Worm (Caenorhabditis elegans) whole organism, mixed stage, embryonic: ENCODE measurements around the gene tag-10.
"Not testable (repeated sequence)": the region's sequence is repeated elsewhere in the genome, so short reads cannot be mapped to it uniquely, and the experiment has no call there.

Source experiments
- M03D4.4 ChIP-seq: sonication (generic microtip); optimal IDR thresholded peaks from 2 replicates; lab custom pipeline; 2017; ENCODE audit warnings: mild to moderate bottlenecking, missing genetic modification characterization, missing compliant biosample characterization
- blmp-1 ChIP-seq: fragments of 150-350 bp; optimal IDR thresholded peaks from 2 replicates; lab custom pipeline; 2014; ENCODE audit warnings: missing biosample characterization, missing genetic modification characterization
- ceh-39 ChIP-seq: fragments of 150-350 bp; optimal IDR thresholded peaks from 2 replicates; lab custom pipeline; 2014; ENCODE audit warnings: missing biosample characterization, missing genetic modification characterization
- ceh-83 ChIP-seq: fragments of 200-800 bp; sonication (Bioruptor generic); optimal IDR thresholded peaks from 2 replicates; lab custom pipeline; 2018; ENCODE audit warnings: mild to moderate bottlenecking, missing genetic modification characterization, missing compliant biosample characterization
- ces-1 ChIP-seq: fragments of 150-350 bp; optimal IDR thresholded peaks from 2 replicates; lab custom pipeline; 2014; ENCODE audit warnings: missing biosample characterization, missing genetic modification reagents, missing genetic modification characterization
- cnd-1 ChIP-seq: fragments of 200-800 bp; sonication (Bioruptor generic); optimal IDR thresholded peaks from 2 replicates; lab custom pipeline; 2018; ENCODE audit warnings: mild to moderate bottlenecking, missing genetic modification characterization, missing compliant biosample characterization
- elt-1 ChIP-seq: sonication (generic microtip); optimal IDR thresholded peaks from 2 replicates; lab custom pipeline; 2017; ENCODE audit warnings: missing genetic modification characterization, mild to moderate bottlenecking, missing compliant biosample characterization, antibody characterized with exemption, moderate library complexity, borderline replicate concordance; ENCODE audit not compliant: insufficient read depth
- elt-3 ChIP-seq: fragments of 150-350 bp; optimal IDR thresholded peaks from 2 replicates; lab custom pipeline; 2014; ENCODE audit warnings: missing biosample characterization, missing genetic modification characterization
- flh-1 ChIP-seq: fragments of 200-800 bp; sonication (Bioruptor generic); optimal IDR thresholded peaks from 2 replicates; lab custom pipeline; 2018; ENCODE audit warnings: mild to moderate bottlenecking, missing genetic modification characterization, moderate library complexity, missing compliant biosample characterization
- ham-2 ChIP-seq: fragments of 200-800 bp; sonication (Bioruptor generic); optimal IDR thresholded peaks from 2 replicates; lab custom pipeline; 2018; ENCODE audit warnings: mild to moderate bottlenecking, missing genetic modification characterization, missing compliant biosample characterization
- hlh-1 ChIP-seq: fragments of 150-350 bp; optimal IDR thresholded peaks from 2 replicates; lab custom pipeline; 2014; ENCODE audit warnings: missing biosample characterization, missing genetic modification reagents, missing genetic modification characterization
- lin-13 ChIP-seq: fragments of 150-350 bp; optimal IDR thresholded peaks from 2 replicates; lab custom pipeline; 2014; ENCODE audit warnings: missing biosample characterization, missing genetic modification characterization
- lin-32 ChIP-seq: fragments of 200-800 bp; sonication (Bioruptor generic); optimal IDR thresholded peaks from 2 replicates; lab custom pipeline; 2018; ENCODE audit warnings: mild to moderate bottlenecking, missing genetic modification characterization, missing compliant biosample characterization
- lsy-2 ChIP-seq: fragments of 150-350 bp; optimal IDR thresholded peaks from 2 replicates; lab custom pipeline; 2014; ENCODE audit warnings: missing biosample characterization, missing genetic modification characterization
- mep-1 ChIP-seq: fragments of 150-350 bp; optimal IDR thresholded peaks from 2 replicates; lab custom pipeline; 2017; ENCODE audit warnings: missing biosample characterization, missing genetic modification reagents, missing genetic modification characterization, inconsistent platforms
- mls-2 ChIP-seq: sonication (generic microtip); optimal IDR thresholded peaks from 2 replicates; lab custom pipeline; 2016; ENCODE audit warnings: mild to moderate bottlenecking, missing genetic modification characterization, moderate library complexity, missing compliant biosample characterization
- nhr-2 ChIP-seq: fragments of 150-350 bp; optimal IDR thresholded peaks from 2 replicates; lab custom pipeline; 2014; ENCODE audit warnings: missing biosample characterization, missing genetic modification characterization
- nhr-28 ChIP-seq: fragments of 150-350 bp; optimal IDR thresholded peaks from 2 replicates; lab custom pipeline; 2014; ENCODE audit warnings: missing biosample characterization, missing genetic modification characterization
- nhr-76 ChIP-seq: sonication (generic microtip); optimal IDR thresholded peaks from 2 replicates; lab custom pipeline; 2017; ENCODE audit warnings: missing biosample characterization, missing genetic modification characterization
- sem-2 ChIP-seq: fragments of 200-800 bp; sonication (Bioruptor generic); optimal IDR thresholded peaks from 2 replicates; lab custom pipeline; 2018; ENCODE audit warnings: mild to moderate bottlenecking, missing genetic modification characterization, missing compliant biosample characterization
- sptf-1 ChIP-seq: sonication (generic microtip); optimal IDR thresholded peaks from 2 replicates; lab custom pipeline; 2017; ENCODE audit warnings: mild to moderate bottlenecking, missing genetic modification characterization, moderate library complexity, missing compliant biosample characterization
- tbx-8 ChIP-seq: fragments of 200-800 bp; sonication (Bioruptor generic); optimal IDR thresholded peaks from 2 replicates; lab custom pipeline; 2018; ENCODE audit warnings: mild to moderate bottlenecking, missing genetic modification characterization, moderate library complexity, missing compliant biosample characterization
- unc-39 ChIP-seq: fragments of 150-350 bp; optimal IDR thresholded peaks from 2 replicates; lab custom pipeline; 2014; ENCODE audit warnings: missing biosample characterization, missing genetic modification characterization
- zip-8 ChIP-seq: fragments of 150-350 bp; optimal IDR thresholded peaks from 2 replicates; lab custom pipeline; 2014; ENCODE audit warnings: missing biosample characterization, missing genetic modification characterization

The tag-10 gene

ce11 chrII:13641311-13641710 lies 8.9 kb downstream of the tag-10 start, which contains the start of gene fbxa-167:
Gene fbxa-167 (plus strand): TSS chrII:13641489.
- peak; percentile 21 for TF ChIP-seq mep-1 (tag; lab: Kevin White, UChicago)
- TF ChIP-seq ham-2 (GFP tag; lab: Kevin White, UChicago): no peak

ce11 chrII:13648230-13648629 lies 15.8 kb downstream of the tag-10 start, which contains the start of gene fbxa-169:
Gene fbxa-169 (plus strand): TSS chrII:13648530.
- no peak for TF ChIP-seq mep-1 (tag; lab: Kevin White, UChicago)
- no peak for TF ChIP-seq blmp-1
- no peak for TF ChIP-seq zip-8 (tag; lab: Kevin White, UChicago)
- no peak for TF ChIP-seq ham-2 (GFP tag; lab: Kevin White, UChicago)
- no peak for TF ChIP-seq M03D4.4 (tag; lab: Kevin White, UChicago)
- no peak for TF ChIP-seq ceh-83 (GFP tag; lab: Kevin White, UChicago)
- no peak for TF ChIP-seq lsy-2 (tag; lab: Kevin White, UChicago)
- no peak for TF ChIP-seq elt-1
- TF ChIP-seq lin-13 (tag; lab: Kevin White, UChicago): no peak
- no peak for TF ChIP-seq nhr-76 (tag; lab: Kevin White, UChicago)
- TF ChIP-seq, all 35 proteins: peak for 0

ce11 chrII:13654723-13655122 lies 22.3 kb downstream of the tag-10 start, which contains the start of gene C31C9.9:
Gene C31C9.9 (plus strand): TSS chrII:13655023.
- TF ChIP-seq ceh-83 (GFP tag; lab: Kevin White, UChicago); nhr-28 (tag; lab: Kevin White, UChicago); sptf-1 (tag; lab: Kevin White, UChicago): not testable (repeated sequence)

- not testable (repeated sequence) for TF ChIP-seq lin-32; ceh-83 (GFP tag; lab: Kevin White, UChicago); lsy-2 (tag; lab: Kevin White, UChicago)
- TF ChIP-seq, all 35 proteins: peak for 0; not testable (repeated sequence) for 35
These were observed 29.6 kb downstream of the tag-10 start, which contains the start of gene C31C9.6 for ce11 chrII:13661990-13662389. Gene C31C9.6 (minus strand): TSS chrII:13662090.

ce11 chrII:13664416-13664815 lies 32.0 kb downstream of the tag-10 start:
- no peak for TF ChIP-seq ces-1 (GFP tag; lab: Kevin White, UChicago)
- TF ChIP-seq mep-1 (tag; lab: Kevin White, UChicago): no peak

- peak; percentile 47 for TF ChIP-seq elt-3 (tag; lab: Kevin White, UChicago)
- TF ChIP-seq nhr-2: no peak
- TF ChIP-seq hlh-1 (tag; lab: Kevin White, UChicago): no peak
- TF ChIP-seq, all 35 proteins: peak for 1
These were observed 32.8 kb downstream of the tag-10 start for ce11 chrII:13664993-13665680.

- no peak for TF ChIP-seq ceh-39 (tag; lab: Kevin White, UChicago)
These were observed 36.6 kb downstream of the tag-10 start, which contains the start of gene C31C9.7 for ce11 chrII:13668844-13669441. Gene C31C9.7 (plus strand): TSS chrII:13669104.

- TF ChIP-seq nhr-76 (tag; lab: Kevin White, UChicago): no peak
- no peak for TF ChIP-seq ces-1 (GFP tag; lab: Kevin White, UChicago)
- no peak for TF ChIP-seq tbx-8
- no peak for TF ChIP-seq cnd-1
- no peak for TF ChIP-seq hlh-1 (tag; lab: Kevin White, UChicago)
- TF ChIP-seq mep-1 (tag; lab: Kevin White, UChicago): no peak
- TF ChIP-seq sem-2 (GFP tag; lab: Kevin White, UChicago): no peak
- TF ChIP-seq flh-1 (GFP tag; lab: Kevin White, UChicago): no peak
- no peak for TF ChIP-seq ceh-83 (GFP tag; lab: Kevin White, UChicago)
- no peak for TF ChIP-seq lin-13 (tag; lab: Kevin White, UChicago)
- no peak for TF ChIP-seq unc-39 (tag; lab: Kevin White, UChicago)
- no peak for TF ChIP-seq sptf-1 (tag; lab: Kevin White, UChicago)
- TF ChIP-seq lsy-2 (tag; lab: Kevin White, UChicago): no peak
- no peak for TF ChIP-seq mls-2 (tag; lab: Kevin White, UChicago)
- no peak for TF ChIP-seq ham-2 (GFP tag; lab: Kevin White, UChicago)
These were observed 38.4 kb downstream of the tag-10 start for ce11 chrII:13670707-13671295.
